Worm (Caenorhabditis elegans): ENCODE results near the gene gba-3.

DNA sequence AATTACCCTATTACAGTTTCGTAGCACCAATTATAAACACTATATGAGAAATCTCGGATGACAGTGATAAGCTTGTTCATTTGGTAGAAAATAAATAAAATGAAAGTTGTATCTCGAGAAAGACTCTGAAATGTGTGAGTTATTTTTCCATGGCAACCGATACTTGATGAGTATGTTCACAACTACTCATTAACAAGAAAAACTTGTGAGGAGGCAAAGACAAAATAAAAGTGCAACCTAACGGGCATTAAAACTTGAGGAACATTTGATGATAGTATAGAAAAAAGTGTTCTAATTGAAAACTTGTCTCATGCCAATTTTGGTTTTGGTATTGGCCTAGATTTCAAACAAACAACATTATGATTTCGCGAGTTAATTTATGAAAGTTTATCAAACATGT is 36.6 kb upstream of the gba-3 start, which contains the start of gene gcy-27:
- TF ChIP-seq flt-1 (GFP tag; IDR thresholded peaks at IDR 0.05) (no peak), T22C8.4 (GFP tag; IDR thresholded peaks at IDR 0.05) (no peak), ztf-29 (GFP tag; IDR thresholded peaks at IDR 0.05) (no peak), klf-2 (GFP tag; conservative IDR thresholded peaks at IDR 0.05) (no peak), cog-1 (tag; optimal IDR thresholded peaks at IDR 0.05) (no peak), ztf-23 (GFP tag; IDR thresholded peaks at IDR 0.05) (no peak), tab-1 (GFP tag; IDR thresholded peaks at IDR 0.05) (no peak)

Data from whole organism, midembryonic.